Worm (Caenorhabditis elegans) whole organism, late embryonic: ENCODE data around the gene str-214.

Experiments used
- C08G9.2 ChIP-seq: sonication (generic microtip); optimal IDR thresholded peaks from 2 replicates; lab custom pipeline; 2016; ENCODE audit warnings: mild to moderate bottlenecking, missing genetic modification characterization, moderate library complexity, missing compliant biosample characterization
- ama-1 ChIP-seq: fragments of 150-350 bp; optimal IDR thresholded peaks from 2 replicates; lab custom pipeline; 2014
- dmd-4 ChIP-seq: sonication (generic microtip); optimal IDR thresholded peaks from 2 replicates; lab custom pipeline; 2016; ENCODE audit warnings: borderline replicate concordance, missing genetic modification characterization, missing compliant biosample characterization
- fax-1 ChIP-seq: sonication (generic microtip); optimal IDR thresholded peaks from 2 replicates; lab custom pipeline; 2016; ENCODE audit warnings: missing genotype, missing genetic modification characterization, missing compliant biosample characterization
- hlh-13 ChIP-seq: fragments of 200-800 bp; sonication (Bioruptor generic); optimal IDR thresholded peaks from 2 replicates; lab custom pipeline; 2018; ENCODE audit warnings: mild to moderate bottlenecking, missing genetic modification characterization, missing compliant biosample characterization
- madf-2 ChIP-seq: sonication (generic microtip); optimal IDR thresholded peaks from 2 replicates; lab custom pipeline; 2017; ENCODE audit warnings: missing genetic modification characterization, missing compliant biosample characterization
- pha-2 ChIP-seq: sonication (generic microtip); optimal IDR thresholded peaks from 2 replicates; lab custom pipeline; 2017; ENCODE audit warnings: mild to moderate bottlenecking, missing genetic modification characterization, missing compliant biosample characterization
- rnt-1 ChIP-seq: sonication (generic microtip); optimal IDR thresholded peaks from 2 replicates; lab custom pipeline; 2016; ENCODE audit warnings: missing genetic modification characterization, missing compliant biosample characterization
- ttx-3 ChIP-seq: sonication (generic microtip); optimal IDR thresholded peaks from 2 replicates; lab custom pipeline; 2016; ENCODE audit warnings: missing genetic modification reagents, missing genetic modification characterization, missing compliant biosample characterization

- no peak for TF ChIP-seq hlh-13
- no peak for TF ChIP-seq ttx-3
- no peak for TF ChIP-seq fax-1 (tag; lab: Kevin White, UChicago)
- no peak for TF ChIP-seq pha-2 (tag; lab: Kevin White, UChicago)
- no peak for TF ChIP-seq dmd-4 (tag; lab: Kevin White, UChicago)
- no peak for TF ChIP-seq C08G9.2 (tag; lab: Kevin White, UChicago)
- TF ChIP-seq madf-2 (tag; lab: Kevin White, UChicago) = no peak
- no peak for TF ChIP-seq ama-1 (lab: Kevin White, UChicago)
- no peak for TF ChIP-seq rnt-1 (tag; lab: Kevin White, UChicago)
These were observed 14.8 kb upstream of the str-214 start, which contains the start of gene srbc-82 for ce11 chrV:16300276-16300675.
